Fruit fly (Drosophila melanogaster): ENCODE measurements around the gene CG3690.

- TF ChIP-seq Abd-B (GFP tag; optimal IDR thresholded peaks at IDR 0.05) (no peak), pan (optimal IDR thresholded peaks at IDR 0.05) (no peak), brk (GFP tag; optimal IDR thresholded peaks at IDR 0.05) (no peak), HLH106 (tag; optimal IDR thresholded peaks at IDR 0.05) (no peak)
Measured at dm6 chrX:930048-930800, 21.5 kb downstream of the CG3690 start, which contains the start of gene CG3708.
